Worm (Caenorhabditis elegans): ENCODE measurements around the gene T04A6.3.

ce11 chrIII:7625086-7625485, 17.0 kb upstream of the T04A6.3 start, which contains the start of gene fbn-1:
- TF ChIP-seq nhr-77 (tag; optimal IDR thresholded peaks at IDR 0.05) (no peak), ces-1 (GFP tag; optimal IDR thresholded peaks at IDR 0.05) (no peak), nhr-76 (tag; optimal IDR thresholded peaks at IDR 0.05) (no peak), nhr-84 (tag; optimal IDR thresholded peaks at IDR 0.05) (no peak), nhr-237 (tag; optimal IDR thresholded peaks at IDR 0.05) (no peak), skn-1 (tag; optimal IDR thresholded peaks at IDR 0.05) (no peak), nhr-11 (tag; optimal IDR thresholded peaks at IDR 0.05) (no peak), nhr-19 (GFP tag; conservative IDR thresholded peaks at IDR 0.05) (no peak), pqm-1 (tag; optimal IDR thresholded peaks at IDR 0.05) (no peak), mep-1 (tag; optimal IDR thresholded peaks at IDR 0.05) (no peak), fos-1 (tag; optimal IDR thresholded peaks at IDR 0.05) (no peak), zip-4 (GFP tag; optimal IDR thresholded peaks at IDR 0.05) (no peak), blmp-1 (tag; optimal IDR thresholded peaks at IDR 0.05) (no peak)

Data from whole organism, L1 larva.